Fruit fly (Drosophila melanogaster) whole organism, larva: ENCODE results near the gene CG15742.

Source experiments
- noc ChIP-seq: fragments of 200-800 bp; sonication (Bioruptor generic); optimal IDR thresholded peaks from 3 replicates; lab custom pipeline; 2019; ENCODE audit warnings: missing biosample characterization, mild to moderate bottlenecking, missing genetic modification characterization, moderate library complexity

The CG15742 gene

DNA sequence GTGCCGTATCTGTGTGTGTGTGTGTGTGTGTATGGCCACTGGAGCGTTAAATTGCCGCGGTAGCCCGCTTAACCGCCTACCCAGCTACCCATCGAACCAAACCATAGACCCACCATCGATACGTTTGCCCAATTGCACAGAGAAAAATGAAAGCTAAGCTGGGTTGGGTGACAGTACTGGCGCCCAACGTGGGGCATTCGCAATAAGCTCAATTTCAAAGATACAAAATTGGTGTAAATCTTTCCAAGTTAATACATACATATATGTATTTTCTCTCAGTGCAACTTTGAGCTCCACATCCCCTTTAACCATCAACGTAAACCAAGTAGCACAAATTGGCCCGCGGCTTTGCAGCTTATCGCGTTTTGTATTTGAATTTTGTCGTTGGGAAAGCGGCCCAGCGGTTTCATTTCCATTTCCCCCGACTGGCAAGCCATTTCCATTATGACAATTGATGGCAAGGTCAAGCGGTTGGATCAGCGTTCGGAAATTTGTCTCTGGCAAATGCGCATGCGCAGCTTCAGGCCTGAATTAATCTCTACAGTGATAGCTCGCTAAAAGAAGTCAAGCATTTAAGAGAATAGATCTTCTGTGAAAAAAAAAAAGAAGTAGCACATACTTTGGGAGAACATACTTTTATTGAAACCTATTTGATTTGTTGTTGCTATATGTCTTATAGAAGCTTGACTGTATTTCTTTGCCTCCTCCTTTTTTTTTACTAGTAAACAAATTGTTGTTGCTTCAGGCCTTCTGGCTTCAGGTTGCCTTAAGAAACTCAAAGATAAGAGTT lies 25.7 kb downstream of the CG15742 start:
- no peak for TF ChIP-seq noc (tag; lab: Kevin White, UChicago)

- no peak for TF ChIP-seq noc (tag; lab: Kevin White, UChicago)
These were observed 27.3 kb downstream of the CG15742 start for dm6 chrX:13230974-13231373.

dm6 chrX:13229824-13230223 lies 28.5 kb downstream of the CG15742 start:
- no peak for TF ChIP-seq noc (tag; lab: Kevin White, UChicago)

DNA sequence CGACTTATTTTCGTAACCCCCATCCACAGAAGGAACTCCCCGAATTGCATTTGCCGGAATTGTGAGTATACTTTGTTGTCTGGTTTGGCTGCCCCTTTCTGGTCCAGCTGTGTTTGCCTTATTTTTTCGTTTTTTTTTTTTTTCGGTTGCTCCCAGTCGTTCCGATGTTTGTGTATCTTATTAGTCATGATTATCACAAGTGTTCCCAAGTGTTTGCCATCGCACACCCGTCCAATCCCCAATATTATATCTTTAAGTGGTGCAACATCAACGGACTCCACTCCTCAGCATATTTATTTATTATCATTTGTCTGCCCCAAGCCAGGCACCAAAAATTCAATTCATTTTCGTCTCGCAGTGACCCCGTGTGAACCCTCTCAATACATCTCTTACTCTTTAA lies 29.1 kb downstream of the CG15742 start:
- TF ChIP-seq noc (tag; lab: Kevin White, UChicago): no peak

dm6 chrX:13228208-13228606 lies 30.1 kb downstream of the CG15742 start:
- no peak for TF ChIP-seq noc (tag; lab: Kevin White, UChicago)

DNA sequence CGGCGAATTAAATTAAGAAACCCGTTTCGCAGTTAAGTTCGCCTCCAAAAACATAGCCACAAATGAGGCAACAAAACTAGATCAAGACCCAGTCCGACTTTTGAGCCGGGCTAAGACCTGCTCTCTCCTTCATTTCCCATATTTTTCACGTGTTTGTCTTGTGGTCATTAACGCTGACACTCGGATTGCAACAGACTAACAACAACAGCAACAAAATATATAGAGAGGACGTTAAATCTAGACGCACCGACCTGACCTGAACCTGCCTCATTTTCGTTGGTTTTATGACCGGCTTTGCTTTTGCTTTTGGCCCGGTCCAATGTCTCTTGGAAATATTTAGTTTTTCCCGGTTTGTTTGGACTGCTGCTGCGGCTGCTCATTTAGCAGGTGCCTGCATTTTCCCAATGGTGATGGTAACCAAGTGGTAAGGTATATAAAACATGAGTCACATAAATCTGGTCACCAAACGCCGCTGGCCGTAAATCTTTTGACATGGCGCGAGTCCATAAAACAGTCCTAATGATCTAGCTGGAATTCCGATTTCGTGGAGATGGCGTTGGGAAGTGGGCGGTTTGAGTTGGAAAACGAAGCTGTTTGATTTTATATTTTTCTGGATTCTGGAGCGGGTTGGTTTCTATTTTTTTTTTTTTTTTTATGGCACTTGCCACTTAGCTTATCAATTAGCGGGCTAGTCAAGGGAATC lies 30.6 kb downstream of the CG15742 start:
- TF ChIP-seq noc (tag; lab: Kevin White, UChicago): no peak

DNA sequence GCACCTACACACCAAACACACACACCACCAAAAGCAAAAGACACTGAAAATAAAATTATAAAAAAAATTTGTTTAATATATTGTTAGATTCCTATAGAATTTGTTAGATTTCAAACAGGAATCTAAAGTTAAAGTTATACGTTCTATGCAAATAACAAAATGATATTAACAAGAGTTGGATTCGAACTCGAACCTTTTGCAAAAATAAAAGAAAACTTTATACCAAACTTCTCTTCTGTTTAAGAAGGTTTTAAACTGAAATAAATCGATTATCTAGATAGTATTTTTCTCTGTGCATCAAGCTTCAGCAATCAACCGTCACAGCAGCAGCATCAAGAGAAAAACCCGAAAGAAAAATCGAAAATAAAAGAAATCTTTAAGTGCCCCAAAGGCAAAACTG lies 31.8 kb downstream of the CG15742 start:
- no peak for TF ChIP-seq noc (tag; lab: Kevin White, UChicago)

dm6 chrX:13224846-13225245 lies 33.4 kb downstream of the CG15742 start:
- TF ChIP-seq noc (tag; lab: Kevin White, UChicago): no peak

DNA sequence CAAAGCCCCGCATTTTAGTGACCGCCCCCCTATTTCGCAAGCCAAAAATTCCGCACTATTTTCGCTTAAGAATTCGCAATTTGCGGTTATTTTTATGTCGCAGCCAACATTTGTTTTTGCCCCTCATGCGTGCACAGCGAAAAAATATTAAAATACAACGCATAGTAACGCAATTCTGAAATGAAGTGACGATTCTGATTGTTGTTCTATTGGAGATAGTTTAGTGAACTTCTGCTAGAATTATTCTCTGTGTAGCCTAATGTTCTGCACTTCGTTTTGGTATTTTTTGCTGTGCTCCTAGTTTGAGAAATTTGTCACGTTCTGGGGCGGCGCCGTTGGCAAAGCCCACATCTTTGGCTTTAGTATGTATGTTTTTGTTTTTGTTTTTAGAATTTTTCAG lies 36.5 kb downstream of the CG15742 start:
- TF ChIP-seq noc (tag; lab: Kevin White, UChicago): no peak

dm6 chrX:13221311-13221710 lies 37.0 kb downstream of the CG15742 start:
- no peak for TF ChIP-seq noc (tag; lab: Kevin White, UChicago)

- TF ChIP-seq noc (tag; lab: Kevin White, UChicago): no peak
These were observed 37.9 kb downstream of the CG15742 start for dm6 chrX:13220418-13220817.

DNA sequence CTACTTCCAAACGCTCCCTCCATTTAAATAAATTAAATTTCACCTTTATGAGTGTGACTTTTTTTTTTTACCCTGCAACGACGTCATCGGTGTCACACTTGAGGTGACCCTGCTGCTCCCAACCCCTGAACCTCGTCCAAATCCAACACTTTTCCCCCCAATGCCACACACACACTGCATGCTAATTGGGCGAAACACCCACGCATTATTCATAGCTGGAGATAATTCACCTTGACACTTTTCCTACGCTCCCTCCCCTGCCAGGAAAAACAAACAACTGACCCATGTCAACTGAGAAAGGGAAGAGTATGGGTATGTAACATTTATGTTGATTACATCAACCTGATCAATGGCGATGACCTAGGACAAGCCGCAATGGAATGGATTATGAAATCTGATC lies 39.0 kb downstream of the CG15742 start:
- TF ChIP-seq noc (tag; lab: Kevin White, UChicago): no peak

dm6 chrX:13214056-13214455 lies 44.2 kb downstream of the CG15742 start:
- no peak for TF ChIP-seq noc (tag; lab: Kevin White, UChicago)

dm6 chrX:13212138-13212481 lies 46.2 kb downstream of the CG15742 start, which contains the start of gene REG:
REG (plus strand) TSS chrX:13212325.
- TF ChIP-seq noc (tag; lab: Kevin White, UChicago): no peak

DNA sequence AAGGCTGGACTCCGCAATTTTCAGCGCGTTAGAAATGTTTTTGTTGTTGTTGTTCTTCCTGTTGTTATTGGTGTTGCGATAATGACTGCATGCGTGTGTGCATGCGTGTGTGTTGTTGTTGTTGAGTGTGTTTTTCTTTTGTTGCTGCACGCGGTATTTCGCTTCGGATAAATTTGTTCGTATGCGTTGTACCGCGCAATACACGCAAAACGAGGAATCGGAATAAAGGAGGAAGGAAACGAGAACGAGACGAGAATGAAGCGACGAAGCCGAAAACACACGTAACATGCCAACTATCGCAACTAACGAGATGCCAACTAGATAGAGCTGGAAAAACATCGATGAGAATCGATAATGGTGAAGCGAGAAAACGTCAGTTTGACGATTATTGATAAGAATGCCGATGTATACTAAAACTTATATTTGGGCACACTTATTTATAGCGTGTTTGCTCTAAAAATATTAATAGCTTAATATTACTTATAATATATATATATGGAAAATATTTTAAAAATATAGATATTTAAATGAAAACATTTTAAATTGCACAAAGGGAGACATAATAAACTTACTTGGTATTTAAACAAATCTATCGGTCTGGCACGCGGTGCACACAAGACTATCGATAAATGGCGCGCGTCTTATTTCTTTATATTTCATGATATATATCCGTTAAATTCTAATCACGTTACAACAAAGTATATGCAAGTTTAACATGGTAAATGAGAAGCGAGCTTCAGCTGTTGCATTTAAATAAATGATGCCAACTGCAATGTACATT lies 46.7 kb downstream of the CG15742 start, which contains the start of gene sno:
TSS of gene sno (minus strand) at position 318 of the 781 bp plus-strand sequence.
- no peak for TF ChIP-seq noc (tag; lab: Kevin White, UChicago)

DNA sequence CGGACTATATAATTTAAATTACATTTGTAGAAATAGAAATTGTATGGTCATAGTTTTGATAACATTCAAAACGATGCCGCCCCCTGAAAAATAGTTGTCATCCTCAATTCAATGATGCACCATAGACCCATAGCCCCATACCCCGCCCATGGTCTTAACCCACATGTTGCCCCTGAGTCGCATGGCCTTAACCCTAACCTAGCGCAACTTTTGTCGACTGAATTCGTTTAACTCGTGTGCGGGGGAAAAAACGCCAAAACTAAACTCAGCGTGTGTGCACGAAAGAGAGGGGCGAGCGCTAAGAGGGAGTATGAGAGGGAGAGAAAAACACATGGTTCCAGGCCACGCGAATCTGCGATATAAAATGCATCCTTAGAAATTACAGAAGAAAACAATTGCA lies 47.9 kb downstream of the CG15742 start:
- TF ChIP-seq noc (tag; lab: Kevin White, UChicago): no peak
